Worm (Caenorhabditis elegans): ENCODE measurements around the gene R04B5.11.

- no peak for TF ChIP-seq snpc-4 (GFP tag; optimal IDR thresholded peaks at IDR 0.05)
- TF ChIP-seq snpc-4 (tag; optimal IDR thresholded peaks at IDR 0.05): no peak
- TF ChIP-seq unc-62 (GFP tag; optimal IDR thresholded peaks at IDR 0.05): no peak
Observed at ce11 chrV:10081636-10082035, 9.4 kb downstream of the R04B5.11 start, which contains the start of gene nhr-205.
